Fruit fly (Drosophila melanogaster) whole organism, embryonic: ENCODE results near the gene ps.

Source experiments
- Adf1 ChIP-seq: fragments of 200-800 bp; sonication (Bioruptor generic); IDR thresholded peaks from 2 replicates; pipeline ENCODE4 v1.3.6; 2022; ENCODE audit warnings: missing biosample characterization, missing genetic modification characterization
- C15 ChIP-seq: fragments of 200-800 bp; sonication (Bioruptor generic); IDR thresholded peaks from 3 replicates; pipeline ENCODE4 v1.3.6; 2022; ENCODE audit warnings: missing biosample characterization, missing genetic modification characterization
- CG10147 ChIP-seq: fragments of 200-800 bp; sonication (Bioruptor generic); optimal IDR thresholded peaks from 2 replicates; lab custom pipeline; 2019; ENCODE audit warnings: missing biosample characterization, mild to moderate bottlenecking, missing genetic modification characterization, moderate library complexity
- CG10366 ChIP-seq: fragments of 200-800 bp; sonication (Bioruptor generic); IDR thresholded peaks from 2 replicates; pipeline ENCODE4 v1.3.6; 2022; ENCODE audit warnings: missing biosample characterization, missing genetic modification characterization
- CG10959 ChIP-seq: fragments of 200-800 bp; sonication (Bioruptor generic); IDR thresholded peaks from 2 replicates; pipeline ENCODE4 v1.3.6; 2022; ENCODE audit warnings: missing biosample characterization, missing genetic modification characterization
- CG12219 ChIP-seq: fragments of 200-800 bp; sonication (Bioruptor generic); optimal IDR thresholded peaks from 3 replicates; lab custom pipeline; 2018; ENCODE audit warnings: missing biosample characterization, mild to moderate bottlenecking, missing genetic modification characterization
- CG14667 ChIP-seq: fragments of 200-800 bp; sonication (Bioruptor generic); IDR thresholded peaks from 2 replicates; pipeline ENCODE4 v1.3.6; 2022; ENCODE audit warnings: missing biosample characterization, missing genetic modification characterization
- CG16815 ChIP-seq: fragments of 200-800 bp; sonication (Bioruptor generic); optimal IDR thresholded peaks from 3 replicates; lab custom pipeline; 2017; ENCODE audit warnings: missing biosample characterization, mild to moderate bottlenecking, missing genetic modification characterization
- CG18262 ChIP-seq: fragments of 200-800 bp; optimal IDR thresholded peaks from 3 replicates; lab custom pipeline; 2019; ENCODE audit warnings: missing biosample characterization, mild to moderate bottlenecking, missing genetic modification characterization, moderate library complexity
- CG33213 ChIP-seq: fragments of 200-800 bp; sonication (Bioruptor generic); optimal IDR thresholded peaks from 3 replicates; lab custom pipeline; 2016; ENCODE audit warnings: missing biosample characterization, missing genetic modification characterization
- CG33557 ChIP-seq: fragments of 200-800 bp; sonication (Bioruptor generic); optimal IDR thresholded peaks from 2 replicates; lab custom pipeline; 2019; ENCODE audit warnings: missing biosample characterization, mild to moderate bottlenecking, missing genetic modification characterization, moderate library complexity
- CG3838 ChIP-seq: fragments of 200-800 bp; sonication (Bioruptor generic); optimal IDR thresholded peaks from 3 replicates; lab custom pipeline; 2016; ENCODE audit warnings: missing biosample characterization, missing genetic modification characterization
- CG3995 ChIP-seq: fragments of 200-800 bp; sonication (Bioruptor generic); optimal IDR thresholded peaks from 3 replicates; lab custom pipeline; 2016; ENCODE audit warnings: missing biosample characterization, missing genetic modification characterization
- CG4360 ChIP-seq: fragments of 200-800 bp; sonication (Bioruptor generic); IDR thresholded peaks from 2 replicates; pipeline ENCODE4 v1.3.6; 2022; ENCODE audit warnings: missing biosample characterization, missing genetic modification characterization
- CG4424 ChIP-seq: fragments of 200-800 bp; sonication (Bioruptor generic); optimal IDR thresholded peaks from 3 replicates; lab custom pipeline; 2016; ENCODE audit warnings: missing biosample characterization, missing genetic modification characterization
- CG7928 ChIP-seq: fragments of 200-800 bp; sonication (Bioruptor generic); optimal IDR thresholded peaks from 2 replicates; lab custom pipeline; 2017; ENCODE audit warnings: missing biosample characterization, mild to moderate bottlenecking, missing genetic modification characterization
- CG8281 ChIP-seq: fragments of 200-800 bp; sonication (Bioruptor generic); optimal IDR thresholded peaks from 2 replicates; lab custom pipeline; 2018; ENCODE audit warnings: missing biosample characterization, mild to moderate bottlenecking, missing genetic modification characterization, moderate library complexity
- CG9817 ChIP-seq: fragments of 200-800 bp; sonication (Bioruptor generic); optimal IDR thresholded peaks from 2 replicates; lab custom pipeline; 2018; ENCODE audit warnings: missing biosample characterization, mild to moderate bottlenecking, missing genetic modification characterization, moderate library complexity
- D19A ChIP-seq: fragments of 200-800 bp; optimal IDR thresholded peaks from 3 replicates; lab custom pipeline; 2019; ENCODE audit warnings: missing biosample characterization, mild to moderate bottlenecking, missing genetic modification characterization, moderate library complexity
- Dek ChIP-seq: fragments of 200-800 bp; sonication (Bioruptor generic); optimal IDR thresholded peaks from 3 replicates; lab custom pipeline; 2019; ENCODE audit warnings: missing biosample characterization, mild to moderate bottlenecking, missing genetic modification characterization, moderate library complexity
- Dfd ChIP-seq, 2 experiments: fragments of >200 bp; optimal IDR thresholded peaks; 2 replicates each; lab custom pipeline; 2017; ENCODE audit warnings: missing biosample characterization in 2 of 2, missing genetic modification characterization in 2 of 2
- ERR ChIP-seq: fragments of 200-800 bp; sonication (Bioruptor generic); optimal IDR thresholded peaks from 2 replicates; lab custom pipeline; 2016; ENCODE audit warnings: missing biosample characterization, missing genetic modification characterization
- Hand ChIP-seq: fragments of 200-800 bp; sonication (Bioruptor generic); optimal IDR thresholded peaks from 2 replicates; lab custom pipeline; 2017; ENCODE audit warnings: mild to moderate bottlenecking, missing biosample characterization, missing genetic modification reagents, missing genetic modification characterization
- Hsf ChIP-seq: fragments of 200-800 bp; sonication (Bioruptor generic); optimal IDR thresholded peaks from 3 replicates; lab custom pipeline; 2016; ENCODE audit warnings: missing biosample characterization, missing genetic modification characterization
- Lhr ChIP-seq: fragments of 200-800 bp; sonication (Bioruptor generic); optimal IDR thresholded peaks from 3 replicates; lab custom pipeline; 2017; ENCODE audit warnings: mild to moderate bottlenecking, missing biosample characterization, missing genetic modification reagents, missing genetic modification characterization
- Mad ChIP-seq: fragments of 200-800 bp; sonication (Bioruptor generic); optimal IDR thresholded peaks from 2 replicates; lab custom pipeline; 2016; ENCODE audit warnings: missing biosample characterization, missing genetic modification characterization
- Optix ChIP-seq: fragments of 200-800 bp; sonication (Bioruptor generic); IDR thresholded peaks from 3 replicates; pipeline ENCODE4 v1.3.6; 2022; ENCODE audit warnings: missing biosample characterization, missing genetic modification characterization
- Pdp1 ChIP-seq, 2 experiments: fragments of 200-800 bp; sonication (Bioruptor generic); optimal IDR thresholded peaks; 3 replicates each; lab custom pipeline; 2016; ENCODE audit warnings: missing biosample characterization in 2 of 2, missing genetic modification characterization in 2 of 2, mild to moderate bottlenecking in 1 of 2, moderate library complexity in 1 of 2
- Poxn ChIP-seq: fragments of 200-800 bp; sonication (Bioruptor generic); IDR thresholded peaks from 2 replicates; pipeline ENCODE4 v1.3.6; 2022; ENCODE audit warnings: missing biosample characterization, missing genetic modification characterization
- Spps ChIP-seq: fragments of 200-800 bp; sonication (Bioruptor generic); optimal IDR thresholded peaks from 2 replicates; lab custom pipeline; 2018; ENCODE audit warnings: missing biosample characterization, mild to moderate bottlenecking, missing genetic modification characterization
- ap ChIP-seq: fragments of 200-800 bp; sonication (Bioruptor generic); IDR thresholded peaks from 2 replicates; pipeline ENCODE4 v1.3.6; 2022; ENCODE audit warnings: missing biosample characterization, missing genetic modification characterization
- corto ChIP-seq: fragments of 200-800 bp; sonication (Bioruptor generic); optimal IDR thresholded peaks from 2 replicates; lab custom pipeline; 2016; ENCODE audit warnings: missing biosample characterization, mild to moderate bottlenecking, missing genetic modification characterization, moderate library complexity
- crc ChIP-seq: fragments of 200-800 bp; sonication (Bioruptor generic); optimal IDR thresholded peaks from 2 replicates; lab custom pipeline; 2016; ENCODE audit warnings: missing biosample characterization, missing genetic modification characterization
- dpn ChIP-seq, 2 experiments: fragments of 200-800 bp; sonication (Bioruptor generic); optimal IDR thresholded peaks; 3 replicates each; lab custom pipeline; 2016; ENCODE audit warnings: missing biosample characterization in 2 of 2, missing genetic modification characterization in 2 of 2
- gro ChIP-seq: fragments of 200-800 bp; sonication (Bioruptor generic); optimal IDR thresholded peaks from 2 replicates; lab custom pipeline; 2016; ENCODE audit warnings: missing biosample characterization, missing genetic modification characterization
- ham ChIP-seq: fragments of 200-800 bp; sonication (Bioruptor generic); IDR thresholded peaks from 2 replicates; pipeline ENCODE4 v1.3.6; 2022; ENCODE audit warnings: missing biosample characterization, missing genetic modification characterization
- hth ChIP-seq: fragments of >200 bp; optimal IDR thresholded peaks from 2 replicates; lab custom pipeline; 2017; ENCODE audit warnings: inconsistent platforms
- knrl ChIP-seq: fragments of 200-800 bp; sonication (Bioruptor generic); IDR thresholded peaks from 3 replicates; pipeline ENCODE4 v1.3.6; 2022; ENCODE audit warnings: missing biosample characterization, missing genetic modification characterization; ENCODE audit not compliant: partially characterized antibody
- pho ChIP-seq: fragments of 200-800 bp; sonication (Bioruptor generic); optimal IDR thresholded peaks from 2 replicates; lab custom pipeline; 2016; ENCODE audit warnings: missing biosample characterization, missing genetic modification characterization
- pnt ChIP-seq: fragments of 200-800 bp; sonication (Bioruptor generic); optimal IDR thresholded peaks from 3 replicates; lab custom pipeline; 2016; ENCODE audit warnings: missing biosample characterization, missing genetic modification characterization
- prd ChIP-seq, 3 experiments: fragments of >200 bp in 2 of 3; fragments of 200-800 bp in 1 of 3; sonication (Bioruptor generic) in 1 of 3; optimal IDR thresholded peaks in 2 of 3; IDR thresholded peaks in 1 of 3; 2 replicates in 2 of 3; 3 replicates in 1 of 3; pipeline versions ENCODE4 v1.3.6 to Lab custom; 2017 to 2022; ENCODE audit warnings: missing biosample characterization in 1 of 3, missing genetic modification characterization in 1 of 3
- scrt ChIP-seq: fragments of 200-800 bp; sonication (Bioruptor generic); optimal IDR thresholded peaks from 2 replicates; lab custom pipeline; 2018; ENCODE audit warnings: missing biosample characterization, mild to moderate bottlenecking, missing genetic modification characterization, moderate library complexity
- sisA ChIP-seq: fragments of 200-800 bp; sonication (Bioruptor generic); IDR thresholded peaks from 2 replicates; pipeline ENCODE4 v1.3.6; 2022; ENCODE audit warnings: missing biosample characterization, missing genetic modification characterization
- slbo ChIP-seq: fragments of 200-800 bp; sonication (Bioruptor generic); IDR thresholded peaks from 2 replicates; pipeline ENCODE4 v1.3.6; 2022; ENCODE audit warnings: missing biosample characterization, missing genetic modification characterization
- slp2 ChIP-seq: fragments of 200-800 bp; sonication (Bioruptor generic); optimal IDR thresholded peaks from 2 replicates; lab custom pipeline; 2016; ENCODE audit warnings: missing biosample characterization, missing genetic modification characterization
- so ChIP-seq: fragments of 200-800 bp; sonication (Bioruptor generic); IDR thresholded peaks from 3 replicates; pipeline ENCODE4 v1.3.6; 2022; ENCODE audit warnings: missing biosample characterization, missing genetic modification characterization
- sob ChIP-seq: fragments of 200-800 bp; sonication (Bioruptor generic); IDR thresholded peaks from 2 replicates; pipeline ENCODE4 v1.3.6; 2022; ENCODE audit warnings: missing biosample characterization, missing genetic modification characterization
- sqz ChIP-seq: fragments of 200-800 bp; sonication (Bioruptor generic); optimal IDR thresholded peaks from 3 replicates; lab custom pipeline; 2018; ENCODE audit warnings: missing biosample characterization, mild to moderate bottlenecking, missing genetic modification characterization
- tna ChIP-seq: fragments of 200-800 bp; sonication (Bioruptor generic); IDR thresholded peaks from 2 replicates; pipeline ENCODE4 v1.3.6; 2022; ENCODE audit warnings: missing biosample characterization, missing genetic modification characterization; ENCODE audit not compliant: partially characterized antibody
- trh ChIP-seq: fragments of 200-800 bp; sonication (Bioruptor generic); optimal IDR thresholded peaks from 2 replicates; lab custom pipeline; 2016; ENCODE audit warnings: missing biosample characterization, missing genetic modification characterization
- tx ChIP-seq: fragments of 200-800 bp; sonication (Bioruptor generic); optimal IDR thresholded peaks from 2 replicates; lab custom pipeline; 2016; ENCODE audit warnings: missing biosample characterization, missing genetic modification characterization
- zfh1 ChIP-seq: fragments of 200-800 bp; sonication (Bioruptor generic); IDR thresholded peaks from 3 replicates; pipeline ENCODE4 v1.3.6; 2022; ENCODE audit warnings: missing biosample characterization, missing genetic modification characterization

The ps gene

DNA sequence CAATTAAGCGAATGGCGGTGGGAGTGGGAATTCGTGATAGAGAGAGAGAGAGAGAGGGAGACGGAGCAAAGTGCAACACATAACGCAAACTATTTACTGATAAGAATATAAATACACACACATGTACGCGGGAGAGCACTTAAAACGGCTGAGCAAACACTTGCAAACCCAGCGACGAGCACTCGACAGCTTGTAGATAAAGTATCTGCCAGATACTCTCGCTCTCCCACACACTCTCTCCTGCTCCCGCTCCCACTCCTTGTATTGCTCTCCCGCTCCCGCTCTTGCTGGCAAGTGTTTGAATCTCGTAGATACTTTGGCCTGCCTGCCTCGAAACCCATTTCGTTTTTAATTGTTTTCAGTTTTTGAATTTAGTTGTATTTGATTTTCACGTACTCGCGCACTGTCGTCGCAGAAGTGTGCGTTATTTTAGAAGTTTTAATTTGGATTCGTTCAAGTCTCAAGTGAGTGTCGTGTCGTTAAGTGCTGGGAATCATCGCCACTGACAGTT lies 10.5 kb downstream of the ps start (continued):
- TF ChIP-seq Adf1 (GFP tag; lab: Robert Waterston, UW) (peak; percentile 40; the same call in 1 of the 2 replicates), CG7928 (GFP tag; lab: Kevin White, UChicago) (no peak), so (GFP tag; lab: Robert Waterston, UW) (peak; percentile 61; the same call in 1 of the 3 replicates), Hand (GFP tag; lab: Kevin White, UChicago) (peak; percentile 54), pho (GFP tag; lab: Kevin White, UChicago) (no peak), CG10147 (GFP tag; lab: Kevin White, UChicago) (no peak), sob (GFP tag; lab: Robert Waterston, UW) (peak; percentile 42; the same call in 1 of the 2 replicates), CG4424 (GFP tag; lab: Kevin White, UChicago) (no peak), Spps (tag; lab: Kevin White, UChicago) (no peak), slbo (GFP tag; lab: Robert Waterston, UW) (no peak), knrl (GFP tag; lab: Robert Waterston, UW) (no peak), CG16815 (GFP tag; lab: Kevin White, UChicago) (no peak), ERR (GFP tag; lab: Kevin White, UChicago) (peak; percentile 27), CG8281 (tag; lab: Kevin White, UChicago) (no peak), corto (GFP tag; lab: Kevin White, UChicago) (peak; percentile 21), CG10959 (no peak), CG3838 (GFP tag; lab: Kevin White, UChicago) (no peak), prd (optimal IDR thresholded peaks at IDR 0.05; lab: Kevin White, UChicago) (no peak), prd (GFP tag; IDR thresholded peaks at IDR 0.05; lab: Robert Waterston, UW) (no peak), hth (lab: Kevin White, UChicago) (no peak), CG4360 (GFP tag; lab: Robert Waterston, UW) (peak; percentile 54), CG10366 (GFP tag; lab: Robert Waterston, UW) (no peak), ham (GFP tag; lab: Robert Waterston, UW) (no peak), Pdp1 (GFP tag; optimal IDR thresholded peaks at IDR 0.05; lab: Kevin White, UChicago) (peak in 1 of 2 experiments; percentile 68), CG33557 (GFP tag; lab: Kevin White, UChicago) (peak; percentile 48), dpn (GFP tag; optimal IDR thresholded peaks at IDR 0.05; lab: Kevin White, UChicago) (no peak), pnt (GFP tag; lab: Kevin White, UChicago) (no peak), sqz (GFP tag; lab: Kevin White, UChicago) (peak; percentile 76), Hsf (GFP tag; lab: Kevin White, UChicago) (no peak), sisA (GFP tag; lab: Robert Waterston, UW) (no peak), C15 (GFP tag; lab: Robert Waterston, UW) (no peak), tx (GFP tag; lab: Kevin White, UChicago) (no peak), scrt (GFP tag; lab: Kevin White, UChicago) (peak; percentile 8), CG18262 (tag; lab: Kevin White, UChicago) (peak; percentile 12), Lhr (no peak), Poxn (no peak), Dfd (GFP tag; optimal IDR thresholded peaks at IDR 0.05; lab: Kevin White, UChicago) (no peak), D19A (tag; lab: Kevin White, UChicago) (no peak), CG12219 (GFP tag; lab: Kevin White, UChicago) (peak; percentile 27), ap (GFP tag; lab: Robert Waterston, UW) (no peak), CG14667 (GFP tag; lab: Robert Waterston, UW) (no peak), tna (GFP tag; lab: Robert Waterston, UW) (no peak), trh (GFP tag; lab: Kevin White, UChicago) (no peak), slp2 (no peak), gro (peak; percentile 79), crc (GFP tag; lab: Kevin White, UChicago) (no peak), Optix (GFP tag; lab: Robert Waterston, UW) (no peak), Mad (GFP tag; lab: Kevin White, UChicago) (peak; percentile 3), CG33213 (GFP tag; lab: Kevin White, UChicago) (no peak), CG9817 (tag; lab: Kevin White, UChicago) (no peak), CG3995 (GFP tag; lab: Kevin White, UChicago) (no peak), Dek (tag; lab: Kevin White, UChicago) (no peak), zfh1 (GFP tag; lab: Robert Waterston, UW) (no peak)
